Fruit fly (Drosophila melanogaster) whole organism, embryonic: ENCODE results near the gene brm.

ENCODE experiments used
- Abd-B ChIP-seq: fragments of 200-800 bp; sonication (Bioruptor generic); optimal IDR thresholded peaks from 2 replicates; lab custom pipeline; 2018; ENCODE audit warnings: missing biosample characterization, mild to moderate bottlenecking, missing genetic modification characterization, moderate library complexity
- Adf1 ChIP-seq: fragments of 200-800 bp; sonication (Bioruptor generic); IDR thresholded peaks from 2 replicates; pipeline ENCODE4 v1.3.6; 2022; ENCODE audit warnings: missing biosample characterization, missing genetic modification characterization
- Atf6 ChIP-seq: fragments of 200-800 bp; sonication (Bioruptor generic); IDR thresholded peaks from 2 replicates; pipeline ENCODE4 v1.3.6; 2022; ENCODE audit warnings: missing biosample characterization, missing genetic modification characterization
- CG10147 ChIP-seq: fragments of 200-800 bp; sonication (Bioruptor generic); optimal IDR thresholded peaks from 2 replicates; lab custom pipeline; 2019; ENCODE audit warnings: missing biosample characterization, mild to moderate bottlenecking, missing genetic modification characterization, moderate library complexity
- CG11695 ChIP-seq: fragments of 200-800 bp; sonication (Bioruptor generic); IDR thresholded peaks from 3 replicates; pipeline ENCODE4 v1.3.6; 2022; ENCODE audit warnings: missing biosample characterization, missing genetic modification characterization
- CG12236 ChIP-seq: fragments of 200-800 bp; sonication (Bioruptor generic); optimal IDR thresholded peaks from 2 replicates; lab custom pipeline; 2016; ENCODE audit warnings: missing biosample characterization, missing genetic modification characterization
- CG12659 ChIP-seq: fragments of 200-800 bp; sonication (Bioruptor generic); optimal IDR thresholded peaks from 3 replicates; lab custom pipeline; 2017; ENCODE audit warnings: mild to moderate bottlenecking, missing biosample characterization, missing genetic modification reagents, missing genetic modification characterization
- CG13775 ChIP-seq: fragments of 200-800 bp; sonication (Bioruptor generic); optimal IDR thresholded peaks from 3 replicates; lab custom pipeline; 2017; ENCODE audit warnings: missing biosample characterization, mild to moderate bottlenecking, missing genetic modification characterization
- CG14710 ChIP-seq: fragments of 200-800 bp; sonication (Bioruptor generic); optimal IDR thresholded peaks from 3 replicates; lab custom pipeline; 2019; ENCODE audit warnings: missing biosample characterization, mild to moderate bottlenecking, missing genetic modification characterization, moderate library complexity
- CG14965 ChIP-seq: fragments of 200-800 bp; sonication (Bioruptor generic); optimal IDR thresholded peaks from 2 replicates; lab custom pipeline; 2016; ENCODE audit warnings: missing biosample characterization, missing genetic modification characterization, borderline replicate concordance
- CG15269 ChIP-seq: fragments of 200-800 bp; sonication (Bioruptor generic); optimal IDR thresholded peaks from 2 replicates; lab custom pipeline; 2018; ENCODE audit warnings: missing biosample characterization, mild to moderate bottlenecking, missing genetic modification characterization, moderate library complexity
- CG17802 ChIP-seq: fragments of 200-800 bp; sonication (Bioruptor generic); optimal IDR thresholded peaks from 2 replicates; lab custom pipeline; 2018; ENCODE audit warnings: missing biosample characterization, mild to moderate bottlenecking, missing genetic modification characterization, moderate library complexity
- CG1792 ChIP-seq: fragments of 200-800 bp; sonication (Bioruptor generic); optimal IDR thresholded peaks from 2 replicates; lab custom pipeline; 2016; ENCODE audit warnings: missing biosample characterization, missing genetic modification characterization
- CG2202 ChIP-seq: fragments of 200-800 bp; sonication (Bioruptor generic); optimal IDR thresholded peaks from 2 replicates; lab custom pipeline; 2018; ENCODE audit warnings: missing biosample characterization, mild to moderate bottlenecking, missing genetic modification characterization
- CG2678 ChIP-seq: fragments of 200-800 bp; sonication (Bioruptor generic); optimal IDR thresholded peaks from 3 replicates; lab custom pipeline; 2019; ENCODE audit warnings: missing biosample characterization, mild to moderate bottlenecking, missing genetic modification characterization, moderate library complexity
- CG31388 ChIP-seq: fragments of 200-800 bp; sonication (Bioruptor generic); optimal IDR thresholded peaks from 2 replicates; lab custom pipeline; 2016; ENCODE audit warnings: missing biosample characterization, missing genetic modification characterization
- CG3163 ChIP-seq: fragments of 200-800 bp; sonication (Bioruptor generic); optimal IDR thresholded peaks from 3 replicates; lab custom pipeline; 2016; ENCODE audit warnings: missing biosample characterization, missing genetic modification characterization
- CG32532 ChIP-seq: fragments of 200-800 bp; sonication (Bioruptor generic); IDR thresholded peaks from 2 replicates; pipeline ENCODE4 v1.3.6; 2022; ENCODE audit warnings: missing biosample characterization, missing genetic modification characterization
- CG4404 ChIP-seq: fragments of 200-800 bp; sonication (Bioruptor generic); IDR thresholded peaks from 2 replicates; pipeline ENCODE4 v1.3.6; 2022; ENCODE audit warnings: missing biosample characterization, missing genetic modification characterization
- CG4617 ChIP-seq: fragments of 200-800 bp; sonication (Bioruptor generic); optimal IDR thresholded peaks from 3 replicates; lab custom pipeline; 2016; ENCODE audit warnings: missing biosample characterization, missing genetic modification characterization, borderline replicate concordance
- CG4730 ChIP-seq: fragments of 200-800 bp; sonication (Bioruptor generic); IDR thresholded peaks from 2 replicates; pipeline ENCODE4 v1.3.6; 2022; ENCODE audit warnings: missing biosample characterization, missing genetic modification characterization
- CG4820 ChIP-seq: fragments of 200-800 bp; sonication (Bioruptor generic); optimal IDR thresholded peaks from 3 replicates; lab custom pipeline; 2016; ENCODE audit warnings: missing biosample characterization, missing genetic modification characterization
- CG8359 ChIP-seq: fragments of 200-800 bp; sonication (Bioruptor generic); optimal IDR thresholded peaks from 2 replicates; lab custom pipeline; 2017; ENCODE audit warnings: missing biosample characterization, mild to moderate bottlenecking, missing genetic modification characterization, borderline replicate concordance
- CG8944 ChIP-seq: fragments of 200-800 bp; sonication (Bioruptor generic); optimal IDR thresholded peaks from 3 replicates; lab custom pipeline; 2016; ENCODE audit warnings: missing biosample characterization, missing genetic modification characterization
- CG9437 ChIP-seq: fragments of 200-800 bp; sonication (Bioruptor generic); optimal IDR thresholded peaks from 2 replicates; lab custom pipeline; 2018; ENCODE audit warnings: missing biosample characterization, mild to moderate bottlenecking, missing genetic modification characterization
- D19B ChIP-seq: fragments of 200-800 bp; sonication (Bioruptor generic); optimal IDR thresholded peaks from 2 replicates; lab custom pipeline; 2017; ENCODE audit warnings: missing biosample characterization, mild to moderate bottlenecking, missing genetic modification characterization
- Fer2 ChIP-seq: fragments of 200-800 bp; sonication (Bioruptor generic); optimal IDR thresholded peaks from 2 replicates; lab custom pipeline; 2018; ENCODE audit warnings: missing biosample characterization, mild to moderate bottlenecking, missing genetic modification characterization, moderate library complexity
- HLH3B ChIP-seq: fragments of 200-800 bp; sonication (Bioruptor generic); IDR thresholded peaks from 2 replicates; pipeline ENCODE4 v1.3.6; 2022; ENCODE audit warnings: missing biosample characterization, missing genetic modification characterization
- Hand ChIP-seq: fragments of 200-800 bp; sonication (Bioruptor generic); optimal IDR thresholded peaks from 2 replicates; lab custom pipeline; 2017; ENCODE audit warnings: mild to moderate bottlenecking, missing biosample characterization, missing genetic modification reagents, missing genetic modification characterization
- HmgD ChIP-seq: fragments of 200-800 bp; sonication (Bioruptor generic); optimal IDR thresholded peaks from 3 replicates; lab custom pipeline; 2016; ENCODE audit warnings: missing biosample characterization, missing genetic modification characterization
- Hmx ChIP-seq: fragments of 200-800 bp; sonication (Bioruptor generic); optimal IDR thresholded peaks from 2 replicates; lab custom pipeline; 2016; ENCODE audit warnings: missing biosample characterization, missing genetic modification characterization
- Hr3 ChIP-seq: fragments of 200-800 bp; sonication (Bioruptor generic); optimal IDR thresholded peaks from 3 replicates; lab custom pipeline; 2016; ENCODE audit warnings: missing biosample characterization, missing genetic modification characterization
- NK7.1 ChIP-seq: fragments of 200-800 bp; sonication (Bioruptor generic); optimal IDR thresholded peaks from 3 replicates; lab custom pipeline; 2016; ENCODE audit warnings: missing biosample characterization, missing genetic modification characterization
- Neu2 ChIP-seq: fragments of 200-800 bp; sonication (Bioruptor generic); optimal IDR thresholded peaks from 3 replicates; lab custom pipeline; 2016; ENCODE audit warnings: missing biosample characterization, missing genetic modification characterization, borderline replicate concordance
- Poxn ChIP-seq: fragments of 200-800 bp; sonication (Bioruptor generic); IDR thresholded peaks from 2 replicates; pipeline ENCODE4 v1.3.6; 2022; ENCODE audit warnings: missing biosample characterization, missing genetic modification characterization
- Sox102F ChIP-seq: fragments of 200-800 bp; sonication (Bioruptor generic); optimal IDR thresholded peaks from 2 replicates; lab custom pipeline; 2018; ENCODE audit warnings: missing biosample characterization, mild to moderate bottlenecking, missing genetic modification characterization, moderate library complexity
- al ChIP-seq: fragments of 200-800 bp; sonication (Bioruptor generic); IDR thresholded peaks from 2 replicates; pipeline ENCODE4 v1.3.6; 2022; ENCODE audit warnings: missing biosample characterization, missing genetic modification characterization
- br ChIP-seq: fragments of >200 bp; optimal IDR thresholded peaks from 2 replicates; lab custom pipeline; 2017
- btn ChIP-seq: fragments of 200-800 bp; sonication (Bioruptor generic); optimal IDR thresholded peaks from 2 replicates; lab custom pipeline; 2016; ENCODE audit warnings: missing biosample characterization, missing genetic modification characterization
- cato ChIP-seq: fragments of 200-800 bp; sonication (Bioruptor generic); optimal IDR thresholded peaks from 2 replicates; lab custom pipeline; 2016; ENCODE audit warnings: missing biosample characterization, missing genetic modification characterization, borderline replicate concordance
- caup ChIP-seq: fragments of 200-800 bp; sonication (Bioruptor generic); optimal IDR thresholded peaks from 3 replicates; lab custom pipeline; 2017; ENCODE audit warnings: missing biosample characterization, mild to moderate bottlenecking, missing genetic modification characterization, moderate library complexity; ENCODE audit not compliant: severe bottlenecking
- ems ChIP-seq: fragments of 200-800 bp; sonication (Bioruptor generic); optimal IDR thresholded peaks from 3 replicates; lab custom pipeline; 2016; ENCODE audit warnings: missing biosample characterization, missing genetic modification characterization
- gem ChIP-seq: fragments of 200-800 bp; sonication (Bioruptor generic); optimal IDR thresholded peaks from 2 replicates; lab custom pipeline; 2019; ENCODE audit warnings: missing biosample characterization, mild to moderate bottlenecking, missing genetic modification characterization, moderate library complexity
- grn ChIP-seq: fragments of 200-800 bp; sonication (Bioruptor generic); optimal IDR thresholded peaks from 3 replicates; lab custom pipeline; 2017; ENCODE audit warnings: missing biosample characterization, missing genetic modification characterization
- her ChIP-seq: fragments of 200-800 bp; sonication (Bioruptor generic); optimal IDR thresholded peaks from 2 replicates; lab custom pipeline; 2016; ENCODE audit warnings: missing biosample characterization, missing genetic modification characterization
- lab ChIP-seq: fragments of 200-800 bp; sonication (Bioruptor generic); optimal IDR thresholded peaks from 3 replicates; lab custom pipeline; 2017; ENCODE audit warnings: missing biosample characterization, missing genetic modification characterization, mild to moderate bottlenecking, moderate library complexity, missing genetic modification reagents
- lbe ChIP-seq: fragments of 200-800 bp; sonication (Bioruptor generic); optimal IDR thresholded peaks from 2 replicates; lab custom pipeline; 2016; ENCODE audit warnings: missing biosample characterization, mild to moderate bottlenecking, missing genetic modification characterization
- org-1 ChIP-seq: fragments of 200-800 bp; sonication (Bioruptor generic); optimal IDR thresholded peaks from 2 replicates; lab custom pipeline; 2017; ENCODE audit warnings: missing biosample characterization, missing genetic modification characterization
- schlank ChIP-seq: fragments of 200-800 bp; sonication (Bioruptor generic); optimal IDR thresholded peaks from 2 replicates; lab custom pipeline; 2018; ENCODE audit warnings: missing biosample characterization, mild to moderate bottlenecking, missing genetic modification characterization
- slp2 ChIP-seq: fragments of 200-800 bp; sonication (Bioruptor generic); optimal IDR thresholded peaks from 2 replicates; lab custom pipeline; 2016; ENCODE audit warnings: missing biosample characterization, missing genetic modification characterization
- tap ChIP-seq: fragments of 200-800 bp; optimal IDR thresholded peaks from 3 replicates; lab custom pipeline; 2019; ENCODE audit warnings: missing biosample characterization, mild to moderate bottlenecking, missing genetic modification characterization, moderate library complexity

brm gene

dm6 chr3L:15977565-15977964 lies 5.1 kb downstream of the brm start (continued):
- TF ChIP-seq CG32532: peak; percentile 74
- peak; percentile 21 for TF ChIP-seq ems
- TF ChIP-seq br (lab: Kevin White, UChicago): no peak
- no peak for TF ChIP-seq btn (GFP tag; lab: Kevin White, UChicago)
- TF ChIP-seq org-1: no peak
- no peak for TF ChIP-seq CG14965 (GFP tag; lab: Kevin White, UChicago)
- no peak for TF ChIP-seq Adf1 (GFP tag; lab: Robert Waterston, UW)
- TF ChIP-seq CG2202: no peak
- TF ChIP-seq HLH3B (GFP tag; lab: Robert Waterston, UW): peak; percentile 52; the same call in 1 of the 2 replicates
- TF ChIP-seq CG10147 (GFP tag; lab: Kevin White, UChicago): no peak
- TF ChIP-seq grn: no peak
- no peak for TF ChIP-seq CG9437 (GFP tag; lab: Kevin White, UChicago)
- TF ChIP-seq Hr3 (GFP tag; lab: Kevin White, UChicago): peak; percentile 31
- TF ChIP-seq her (GFP tag; lab: Kevin White, UChicago): no peak
- no peak for TF ChIP-seq D19B (GFP tag; lab: Kevin White, UChicago)
- TF ChIP-seq CG4617 (GFP tag; lab: Kevin White, UChicago): no peak
- peak; percentile 73 for TF ChIP-seq CG11695
- TF ChIP-seq HmgD (GFP tag; lab: Kevin White, UChicago): no peak
- no peak for TF ChIP-seq CG15269 (tag; lab: Kevin White, UChicago)
- TF ChIP-seq caup (GFP tag; lab: Kevin White, UChicago): peak; percentile 55
- peak; percentile 72 for TF ChIP-seq CG4730 (GFP tag; lab: Robert Waterston, UW)
- no peak for TF ChIP-seq CG8359 (GFP tag; lab: Kevin White, UChicago)
- peak; percentile 58; the same call in 1 of the 2 replicates for TF ChIP-seq al (GFP tag; lab: Robert Waterston, UW)
- TF ChIP-seq CG14710 (tag; lab: Kevin White, UChicago): peak; percentile 7
- no peak for TF ChIP-seq Neu2 (GFP tag; lab: Kevin White, UChicago)
- peak; percentile 8 for TF ChIP-seq NK7.1
- no peak for TF ChIP-seq Sox102F (GFP tag; lab: Kevin White, UChicago)
- TF ChIP-seq CG17802 (tag; lab: Kevin White, UChicago): no peak
- TF ChIP-seq CG2678 (tag; lab: Kevin White, UChicago): peak; percentile 73
- TF ChIP-seq Hand: no peak
- no peak for TF ChIP-seq Hmx (GFP tag; lab: Kevin White, UChicago)
- peak; percentile 52; the same call in 1 of the 2 replicates for TF ChIP-seq Atf6
- TF ChIP-seq slp2 (GFP tag; lab: Kevin White, UChicago): no peak
- no peak for TF ChIP-seq CG3163 (GFP tag; lab: Kevin White, UChicago)
- TF ChIP-seq lab (GFP tag; lab: Kevin White, UChicago): peak; percentile 74
- no peak for TF ChIP-seq Poxn (GFP tag; lab: Robert Waterston, UW)
- peak; percentile 28 for TF ChIP-seq tap (tag; lab: Kevin White, UChicago)
- no peak for TF ChIP-seq CG1792 (GFP tag; lab: Kevin White, UChicago)
- TF ChIP-seq schlank (tag; lab: Kevin White, UChicago): no peak
- no peak for TF ChIP-seq CG12236 (GFP tag; lab: Kevin White, UChicago)
- no peak for TF ChIP-seq CG12659
- TF ChIP-seq Abd-B: peak; percentile 51
- no peak for TF ChIP-seq CG31388 (GFP tag; lab: Kevin White, UChicago)
- peak; percentile 42 for TF ChIP-seq CG4820 (GFP tag; lab: Kevin White, UChicago)
- TF ChIP-seq gem (tag; lab: Kevin White, UChicago): no peak
- TF ChIP-seq Fer2 (tag; lab: Kevin White, UChicago): no peak
- TF ChIP-seq lbe (GFP tag; lab: Kevin White, UChicago): peak; percentile 81
- TF ChIP-seq cato (GFP tag; lab: Kevin White, UChicago): no peak
- no peak for TF ChIP-seq CG8944 (GFP tag; lab: Kevin White, UChicago)
- no peak for TF ChIP-seq CG13775 (GFP tag; lab: Kevin White, UChicago)
- TF ChIP-seq CG4404 (GFP tag; lab: Robert Waterston, UW): peak; percentile 45; the same call in 1 of the 2 replicates
